Worm (Caenorhabditis elegans) whole organism, mixed stage, embryonic: ENCODE results near the gene rpb-2.

ENCODE experiments used
- ces-1 ChIP-seq: fragments of 150-350 bp; optimal IDR thresholded peaks from 2 replicates; lab custom pipeline; 2014; ENCODE audit warnings: missing biosample characterization, missing genetic modification reagents, missing genetic modification characterization
- lsy-2 ChIP-seq: fragments of 150-350 bp; optimal IDR thresholded peaks from 2 replicates; lab custom pipeline; 2014; ENCODE audit warnings: missing biosample characterization, missing genetic modification characterization
- nhr-12 ChIP-seq: fragments of 150-350 bp; optimal IDR thresholded peaks from 2 replicates; lab custom pipeline; 2014; ENCODE audit warnings: missing biosample characterization, missing genetic modification characterization
- nhr-237 ChIP-seq: fragments of 150-350 bp; optimal IDR thresholded peaks from 2 replicates; lab custom pipeline; 2014; ENCODE audit warnings: missing biosample characterization, missing genetic modification characterization
- nhr-28 ChIP-seq: fragments of 150-350 bp; optimal IDR thresholded peaks from 2 replicates; lab custom pipeline; 2014; ENCODE audit warnings: missing biosample characterization, missing genetic modification characterization
- nhr-76 ChIP-seq: sonication (generic microtip); optimal IDR thresholded peaks from 2 replicates; lab custom pipeline; 2017; ENCODE audit warnings: missing biosample characterization, missing genetic modification characterization
- pha-4 ChIP-seq: fragments of 150-350 bp; optimal IDR thresholded peaks from 2 replicates; lab custom pipeline; 2018; ENCODE audit warnings: missing biosample characterization, missing genetic modification reagents, missing genetic modification characterization
- snpc-4 ChIP-seq: fragments of 150-350 bp; optimal IDR thresholded peaks from 2 replicates; lab custom pipeline; 2014; ENCODE audit warnings: missing biosample characterization, missing genetic modification characterization
- tbx-8 ChIP-seq: fragments of 200-800 bp; sonication (Bioruptor generic); optimal IDR thresholded peaks from 2 replicates; lab custom pipeline; 2018; ENCODE audit warnings: mild to moderate bottlenecking, missing genetic modification characterization, moderate library complexity, missing compliant biosample characterization
- unc-120 ChIP-seq: sonication (generic microtip); optimal IDR thresholded peaks from 2 replicates; lab custom pipeline; 2017; ENCODE audit warnings: missing genetic modification characterization, missing compliant biosample characterization; ENCODE audit not compliant: poor library complexity, severe bottlenecking
- unc-39 ChIP-seq: fragments of 150-350 bp; optimal IDR thresholded peaks from 2 replicates; lab custom pipeline; 2014; ENCODE audit warnings: missing biosample characterization, missing genetic modification characterization
- unc-62 ChIP-seq: fragments of 150-350 bp; optimal IDR thresholded peaks from 2 replicates; lab custom pipeline; 2014; ENCODE audit warnings: missing biosample characterization, missing genetic modification reagents, missing genetic modification characterization
- zip-8 ChIP-seq: fragments of 150-350 bp; optimal IDR thresholded peaks from 2 replicates; lab custom pipeline; 2014; ENCODE audit warnings: missing biosample characterization, missing genetic modification characterization

- TF ChIP-seq zip-8 (tag; lab: Kevin White, UChicago) (no peak), ces-1 (GFP tag; lab: Kevin White, UChicago) (no peak), snpc-4 (no peak), lsy-2 (tag; lab: Kevin White, UChicago) (no peak), tbx-8 (GFP tag; lab: Kevin White, UChicago) (no peak), nhr-12 (no peak), nhr-76 (tag; lab: Kevin White, UChicago) (no peak), unc-62 (GFP tag; lab: Kevin White, UChicago) (no peak), unc-39 (tag; lab: Kevin White, UChicago) (no peak), unc-120 (no peak), nhr-28 (no peak), nhr-237 (tag; lab: Kevin White, UChicago) (no peak), pha-4 (tag; lab: Kevin White, UChicago) (no peak)
These were observed 4.3 kb upstream of the rpb-2 start, which contains the start of gene mrps-18C for ce11 chrIII:4934896-4935628.
